Worm (Caenorhabditis elegans) whole organism, L1 larva: ENCODE results near the gene C33A12.19.

Experiments used
- C04F5.9 ChIP-seq: sonication (generic microtip); optimal IDR thresholded peaks from 2 replicates; lab custom pipeline; 2016; ENCODE audit warnings: missing genetic modification characterization, missing compliant biosample characterization
- C16A3.4 ChIP-seq: fragments of 150-350 bp; optimal IDR thresholded peaks from 2 replicates; lab custom pipeline; 2014; ENCODE audit warnings: missing biosample characterization, missing genetic modification characterization
- F16B12.6 ChIP-seq: fragments of 150-350 bp; optimal IDR thresholded peaks from 2 replicates; lab custom pipeline; 2014; ENCODE audit warnings: missing biosample characterization, missing genetic modification characterization
- alr-1 ChIP-seq: fragments of 200-800 bp; sonication (Bioruptor generic); optimal IDR thresholded peaks from 2 replicates; lab custom pipeline; 2018; ENCODE audit warnings: borderline replicate concordance, mild to moderate bottlenecking, missing genetic modification characterization, missing compliant biosample characterization
- ama-1 ChIP-seq: fragments of 150-350 bp; optimal IDR thresholded peaks from 2 replicates; lab custom pipeline; 2014
- blmp-1 ChIP-seq: fragments of 150-350 bp; optimal IDR thresholded peaks from 2 replicates; lab custom pipeline; 2014; ENCODE audit warnings: missing biosample characterization, missing genetic modification characterization
- ceh-63 ChIP-seq: fragments of 200-800 bp; sonication (Bioruptor generic); optimal IDR thresholded peaks from 2 replicates; lab custom pipeline; 2018; ENCODE audit warnings: mild to moderate bottlenecking, missing genetic modification characterization, missing compliant biosample characterization
- ceh-8 ChIP-seq: fragments of 200-800 bp; sonication (Bioruptor generic); optimal IDR thresholded peaks from 2 replicates; lab custom pipeline; 2018; ENCODE audit warnings: mild to moderate bottlenecking, missing genetic modification characterization, moderate library complexity, missing compliant biosample characterization
- ceh-88 ChIP-seq: fragments of 200-800 bp; sonication (Bioruptor generic); IDR thresholded peaks from 2 replicates; pipeline ENCODE4 v1.3.6; 2022; ENCODE audit warnings: missing genetic modification characterization, missing compliant biosample characterization
- ceh-90 ChIP-seq: sonication (generic microtip); optimal IDR thresholded peaks from 2 replicates; lab custom pipeline; 2016; ENCODE audit warnings: missing genetic modification characterization, missing compliant biosample characterization
- dpl-1 ChIP-seq, 3 experiments: fragments of 150-350 bp in 2 of 3; sonication (generic microtip) in 1 of 3; optimal IDR thresholded peaks; 2 replicates each; lab custom pipeline; 2014 to 2017; ENCODE audit warnings: missing biosample characterization in 3 of 3, missing genetic modification characterization in 3 of 3, missing genetic modification reagents in 3 of 3
- efl-1 ChIP-seq, 4 experiments: fragments of 150-350 bp; optimal IDR thresholded peaks in 3 of 4; peaks in 1 of 4; 1 replicate in 1 of 4; 2 replicates in 3 of 4; lab custom pipeline; 2014; ENCODE audit warnings: missing biosample characterization in 2 of 4, missing genetic modification characterization in 2 of 4, missing genetic modification reagents in 2 of 4
- elt-2 ChIP-seq: sonication (generic microtip); optimal IDR thresholded peaks from 2 replicates; lab custom pipeline; 2016; ENCODE audit warnings: missing genetic modification characterization, mild to moderate bottlenecking, inconsistent platforms, missing compliant biosample characterization, missing genetic modification reagents
- ets-5 ChIP-seq: fragments of 200-800 bp; sonication (Bioruptor generic); IDR thresholded peaks from 2 replicates; pipeline ENCODE4 v1.3.6; 2022; ENCODE audit warnings: missing genetic modification characterization, missing compliant biosample characterization
- fkh-4 ChIP-seq: sonication (generic microtip); optimal IDR thresholded peaks from 2 replicates; lab custom pipeline; 2016; ENCODE audit warnings: missing compliant biosample characterization, missing genetic modification characterization, borderline replicate concordance
- fos-1 ChIP-seq: fragments of 150-350 bp; optimal IDR thresholded peaks from 2 replicates; lab custom pipeline; 2014; ENCODE audit warnings: missing biosample characterization, missing genetic modification characterization
- grh-1 ChIP-seq: fragments of 200-800 bp; sonication (Bioruptor generic); IDR thresholded peaks from 2 replicates; pipeline ENCODE4 v1.3.6; 2022; ENCODE audit warnings: missing genetic modification reagents, missing genetic modification characterization, missing compliant biosample characterization
- hlh-17 ChIP-seq: fragments of 200-800 bp; sonication (Bioruptor generic); optimal IDR thresholded peaks from 2 replicates; lab custom pipeline; 2018; ENCODE audit warnings: missing genetic modification characterization, mild to moderate bottlenecking, missing compliant biosample characterization, moderate library complexity, borderline replicate concordance
- isw-1 ChIP-seq: fragments of 200-800 bp; sonication (Bioruptor generic); IDR thresholded peaks from 2 replicates; pipeline ENCODE4 v1.3.6; 2022; ENCODE audit warnings: missing genetic modification characterization, missing compliant biosample characterization
- lin-14 ChIP-seq: fragments of 200-800 bp; sonication (Bioruptor generic); optimal IDR thresholded peaks from 2 replicates; lab custom pipeline; 2018; ENCODE audit warnings: mild to moderate bottlenecking, missing genetic modification characterization, moderate library complexity, missing compliant biosample characterization
- lin-35 ChIP-seq, 2 experiments: fragments of 150-350 bp; optimal IDR thresholded peaks; 2 replicates each; lab custom pipeline; 2014; ENCODE audit warnings: missing biosample characterization in 2 of 2, missing genetic modification characterization in 2 of 2, missing genetic modification reagents in 2 of 2
- lir-3 ChIP-seq: sonication (generic microtip); optimal IDR thresholded peaks from 2 replicates; lab custom pipeline; 2016; ENCODE audit warnings: mild to moderate bottlenecking, missing genetic modification characterization, moderate library complexity, missing compliant biosample characterization; ENCODE audit not compliant: poor library complexity
- mab-9 ChIP-seq: fragments of 200-800 bp; sonication (Bioruptor generic); IDR thresholded peaks from 2 replicates; pipeline ENCODE4 v1.3.6; 2022; ENCODE audit warnings: missing genetic modification reagents, missing genetic modification characterization, missing compliant biosample characterization
- nhr-11 ChIP-seq: fragments of 150-350 bp; optimal IDR thresholded peaks from 2 replicates; lab custom pipeline; 2014; ENCODE audit warnings: missing biosample characterization, missing genetic modification characterization
- nhr-12 ChIP-seq: sonication (generic microtip); optimal IDR thresholded peaks from 2 replicates; lab custom pipeline; 2017; ENCODE audit warnings: missing biosample characterization, missing genetic modification characterization
- nhr-237 ChIP-seq: fragments of 150-350 bp; optimal IDR thresholded peaks from 2 replicates; lab custom pipeline; 2014; ENCODE audit warnings: missing biosample characterization, missing genetic modification characterization
- nhr-28 ChIP-seq: fragments of 150-350 bp; optimal IDR thresholded peaks from 2 replicates; lab custom pipeline; 2014; ENCODE audit warnings: missing biosample characterization, missing genetic modification characterization
- nhr-47 ChIP-seq: sonication (generic microtip); optimal IDR thresholded peaks from 2 replicates; lab custom pipeline; 2016; ENCODE audit warnings: mild to moderate bottlenecking, missing genetic modification characterization, moderate library complexity, missing compliant biosample characterization
- nhr-84 ChIP-seq: sonication (generic microtip); optimal IDR thresholded peaks from 2 replicates; lab custom pipeline; 2017; ENCODE audit warnings: missing biosample characterization, missing genetic modification characterization
- nhr-85 ChIP-seq: sonication (generic microtip); peaks from one replicate; lab custom pipeline; 2016; ENCODE audit warnings: missing genetic modification characterization, inconsistent platforms, missing compliant biosample characterization
- rnt-1 ChIP-seq: sonication (generic microtip); optimal IDR thresholded peaks from 2 replicates; lab custom pipeline; 2016; ENCODE audit warnings: mild to moderate bottlenecking, missing genetic modification characterization, moderate library complexity, missing compliant biosample characterization
- skn-1 ChIP-seq: fragments of 150-350 bp; optimal IDR thresholded peaks from 2 replicates; lab custom pipeline; 2014; ENCODE audit warnings: missing biosample characterization, missing genetic modification characterization
- snpc-4 ChIP-seq: fragments of 150-350 bp; optimal IDR thresholded peaks from 2 replicates; lab custom pipeline; 2014; ENCODE audit warnings: missing biosample characterization, missing genetic modification characterization
- snu-23 ChIP-seq: sonication (generic microtip); optimal IDR thresholded peaks from 2 replicates; lab custom pipeline; 2016; ENCODE audit warnings: missing genetic modification characterization, missing compliant biosample characterization
- tlp-1 ChIP-seq: fragments of 150-350 bp; optimal IDR thresholded peaks from 2 replicates; lab custom pipeline; 2014; ENCODE audit warnings: missing biosample characterization, missing genetic modification characterization
- unc-86 ChIP-seq: sonication (generic microtip); optimal IDR thresholded peaks from 2 replicates; lab custom pipeline; 2016; ENCODE audit warnings: missing genetic modification characterization, missing compliant biosample characterization
- vab-15 ChIP-seq: sonication (generic microtip); optimal IDR thresholded peaks from 2 replicates; lab custom pipeline; 2017; ENCODE audit warnings: missing genotype, mild to moderate bottlenecking, missing genetic modification characterization, missing compliant biosample characterization
- ztf-4 ChIP-seq: fragments of 150-350 bp; optimal IDR thresholded peaks from 2 replicates; lab custom pipeline; 2014; ENCODE audit warnings: missing biosample characterization, missing genetic modification characterization

Gene C33A12.19

ce11 chrIV:9500100-9500499 lies 16.7 kb upstream of the C33A12.19 start, which contains the start of gene ugt-21:
Gene ugt-21, plus strand, starts transcription at chrIV:9500311.
- TF ChIP-seq efl-1 (optimal IDR thresholded peaks at IDR 0.05; lab: Kevin White, UChicago) = no peak
- peak in 1 of 2 experiments; percentile 69 for TF ChIP-seq efl-1 (GFP tag; optimal IDR thresholded peaks at IDR 0.05 in 1 of 2; lab: Kevin White, UChicago)
- no peak for TF ChIP-seq vab-15 (tag; lab: Kevin White, UChicago)
- TF ChIP-seq ama-1 = no peak
- TF ChIP-seq lin-14 (GFP tag; lab: Kevin White, UChicago) = no peak
- TF ChIP-seq snu-23 (GFP tag; lab: Kevin White, UChicago) = no peak
- TF ChIP-seq elt-2 = peak; percentile 69
- no peak for TF ChIP-seq ets-5 (GFP tag; lab: Robert Waterston, UW)
- TF ChIP-seq ceh-90 = no peak
- TF ChIP-seq, all 84 proteins: peak for 2

- TF ChIP-seq nhr-47 (no peak), unc-86 (tag; lab: Kevin White, UChicago) (no peak), C04F5.9 (no peak), fkh-4 (tag; lab: Kevin White, UChicago) (no peak), alr-1 (no peak), C16A3.4 (no peak), nhr-85 (tag; lab: Kevin White, UChicago) (no peak), ceh-88 (GFP tag; lab: Robert Waterston, UW) (no peak), lin-35 (GFP tag; optimal IDR thresholded peaks at IDR 0.05; lab: Kevin White, UChicago) (no peak), ceh-63 (GFP tag; lab: Kevin White, UChicago) (no peak), nhr-237 (tag; lab: Kevin White, UChicago) (no peak), mab-9 (GFP tag; lab: Robert Waterston, UW) (no peak), ztf-4 (tag; lab: Kevin White, UChicago) (no peak), isw-1 (GFP tag; lab: Robert Waterston, UW) (no peak), nhr-28 (tag; lab: Kevin White, UChicago) (no peak), nhr-84 (tag; lab: Kevin White, UChicago) (no peak), lir-3 (tag; lab: Kevin White, UChicago) (no peak), hlh-17 (GFP tag; lab: Kevin White, UChicago) (no peak), nhr-12 (tag; lab: Kevin White, UChicago) (no peak), lin-14 (GFP tag; lab: Kevin White, UChicago) (no peak)
These were observed 10.5 kb upstream of the C33A12.19 start, which contains the start of gene ttr-9 for ce11 chrIV:9506251-9506650. Gene ttr-9, minus strand, starts transcription at chrIV:9506351.

ce11 chrIV:9508612-9509011 lies 8.2 kb upstream of the C33A12.19 start, which contains the start of gene ethe-1:
Gene ethe-1, minus strand, starts transcription at chrIV:9508761.
- TF ChIP-seq lin-35 (GFP tag; optimal IDR thresholded peaks at IDR 0.05; lab: Kevin White, UChicago) (peak in 1 of 2 experiments; percentile 22), rnt-1 (no peak), F16B12.6 (tag; lab: Kevin White, UChicago) (no peak), snpc-4 (peak; percentile 32), ets-5 (GFP tag; lab: Robert Waterston, UW) (no peak), dpl-1 (GFP tag; optimal IDR thresholded peaks at IDR 0.05; lab: Kevin White, UChicago) (peak in 2 of 3 experiments; percentile 0 to 26), grh-1 (GFP tag; lab: Robert Waterston, UW) (no peak), nhr-11 (tag; lab: Kevin White, UChicago) (no peak), ceh-8 (GFP tag; lab: Kevin White, UChicago) (no peak), skn-1 (tag; lab: Kevin White, UChicago) (no peak), blmp-1 (tag; lab: Kevin White, UChicago) (peak; percentile 14), tlp-1 (tag; lab: Kevin White, UChicago) (no peak), fos-1 (tag; lab: Kevin White, UChicago) (no peak), efl-1 (optimal IDR thresholded peaks at IDR 0.05; lab: Kevin White, UChicago) (peak; percentile 3 to 4), efl-1 (GFP tag; optimal IDR thresholded peaks at IDR 0.05 in 1 of 2; lab: Kevin White, UChicago) (peak in 1 of 2 experiments; percentile 91)
- TF ChIP-seq, all 84 proteins: peak for 5
